Worm (Caenorhabditis elegans): ENCODE measurements around the gene srw-14.

Gene srw-14

DNA sequence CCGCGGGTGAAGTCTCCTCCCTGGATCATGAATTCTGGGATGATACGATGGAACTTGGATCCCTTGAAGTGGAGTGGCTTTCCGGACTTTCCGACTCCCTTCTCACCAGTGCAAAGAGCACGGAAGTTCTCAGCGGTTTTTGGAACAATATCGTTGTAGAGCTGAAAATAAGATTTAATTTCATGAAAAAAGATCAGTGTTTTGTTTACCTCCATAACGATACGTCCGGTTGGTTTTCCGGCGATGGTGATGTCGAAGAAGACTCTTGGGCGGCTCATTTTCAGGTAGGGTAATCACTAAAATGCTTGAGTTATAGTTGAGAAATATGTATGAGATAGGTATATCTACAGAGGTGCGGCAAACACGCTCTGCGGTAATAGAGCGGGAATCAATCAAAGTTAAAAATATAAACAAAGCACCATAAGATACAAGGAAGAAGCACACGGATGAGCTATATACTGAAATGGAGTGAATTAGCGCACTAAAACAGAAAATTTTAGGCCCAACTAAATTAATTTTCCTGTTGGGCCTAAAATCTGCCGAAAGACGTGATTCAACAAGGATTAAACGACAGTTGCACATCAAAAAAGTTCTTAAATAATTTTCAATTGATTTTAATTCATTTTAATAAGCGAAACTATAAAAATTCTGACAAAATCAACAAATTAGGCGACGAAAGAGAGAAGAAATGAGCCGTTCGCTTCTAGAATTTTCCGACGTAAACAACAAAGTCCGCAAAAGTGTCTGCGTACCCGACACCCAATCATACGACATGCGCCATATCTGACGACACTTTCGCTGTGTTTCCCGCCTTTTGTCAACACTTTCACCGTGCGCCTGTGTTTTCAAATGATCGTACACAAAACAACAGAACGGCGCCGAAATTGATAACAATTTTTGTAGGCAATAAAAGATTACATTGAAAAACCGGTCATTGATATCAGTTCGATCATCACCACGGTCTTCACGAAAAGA is 38.4 kb upstream of the srw-14 start, which contains the start of the genes cyn-7 and bath-36 (continued):
- TF ChIP-seq F26F4.8 (GFP tag; conservative IDR thresholded peaks at IDR 0.05) (no peak), fkh-10 (GFP tag; optimal IDR thresholded peaks at IDR 0.05) (peak; percentile 37), daf-12 (tag; optimal IDR thresholded peaks at IDR 0.05) (no peak), dmd-9 (GFP tag; IDR thresholded peaks at IDR 0.05) (no peak), lir-3 (tag; optimal IDR thresholded peaks at IDR 0.05) (no peak), nhr-102 (tag; optimal IDR thresholded peaks at IDR 0.05) (peak; percentile 77), nhr-41 (GFP tag; IDR thresholded peaks at IDR 0.05) (no peak), jun-1 (tag; optimal IDR thresholded peaks at IDR 0.05) (no peak), mes-2 (tag; optimal IDR thresholded peaks at IDR 0.05; ENCODE audit: poor library complexity, severe bottlenecking) (peak; percentile 75), daf-19 (GFP tag; conservative IDR thresholded peaks at IDR 0.05) (no peak), dve-1 (tag; optimal IDR thresholded peaks at IDR 0.05; ENCODE audit: insufficient read depth) (peak; percentile 93), mxl-2 (GFP tag; conservative IDR thresholded peaks at IDR 0.05) (no peak), lsy-2 (tag; optimal IDR thresholded peaks at IDR 0.05) (peak in 1 of 2 experiments; percentile 75), zfp-3 (GFP tag; conservative IDR thresholded peaks at IDR 0.05) (peak; percentile 62; the same call in 1 of the 2 replicates), hlh-11 (tag; optimal IDR thresholded peaks at IDR 0.05) (peak; percentile 94), lin-38 (GFP tag; IDR thresholded peaks at IDR 0.05) (peak; percentile 88), egl-43 (GFP tag; IDR thresholded peaks at IDR 0.05) (no peak), F44E2.7 (GFP tag; IDR thresholded peaks at IDR 0.05) (no peak), arid-1 (GFP tag; conservative IDR thresholded peaks at IDR 0.05) (0 out of 2 replicates have a peak, but pooled peaks have one; percentile 28), ceh-62 (tag; optimal IDR thresholded peaks at IDR 0.05) (no peak), mxl-3 (GFP tag; optimal IDR thresholded peaks at IDR 0.05) (peak; percentile 78), Y5F2A.4 (GFP tag; optimal IDR thresholded peaks at IDR 0.05) (no peak), mdl-1 (tag; optimal IDR thresholded peaks at IDR 0.05) (peak in 1 of 2 experiments; percentile 55), set-16 (GFP tag; IDR thresholded peaks at IDR 0.05) (no peak), madf-9 (GFP tag; conservative IDR thresholded peaks at IDR 0.05) (no peak), nhr-111 (GFP tag; optimal IDR thresholded peaks at IDR 0.05) (no peak), nhr-25 (tag; optimal IDR thresholded peaks at IDR 0.05; ENCODE audit: borderline replicate concordance, insufficient read depth) (peak; percentile 33), lin-15B (tag; optimal IDR thresholded peaks at IDR 0.05) (no peak), ceh-82 (tag; optimal IDR thresholded peaks at IDR 0.05) (no peak), nhr-48 (tag; optimal IDR thresholded peaks at IDR 0.05) (peak; percentile 75), nhr-28 (tag; optimal IDR thresholded peaks at IDR 0.05) (peak; percentile 97), ctbp-1 (GFP tag; IDR thresholded peaks at IDR 0.05) (no peak), ztf-11 (tag; optimal IDR thresholded peaks at IDR 0.05) (no peak), spr-3 (GFP tag; optimal IDR thresholded peaks at IDR 0.05) (no peak), duxl-1 (tag; optimal IDR thresholded peaks at IDR 0.05; ENCODE audit: poor library complexity) (peak; percentile 37), dmd-8 (GFP tag; IDR thresholded peaks at IDR 0.05) (no peak), F49E8.2 (tag; optimal IDR thresholded peaks at IDR 0.05; ENCODE audit: borderline replicate concordance) (no peak), skn-1 (tag; optimal IDR thresholded peaks at IDR 0.05) (no peak), ztf-7 (tag; optimal IDR thresholded peaks at IDR 0.05) (peak; percentile 48), nhr-42 (GFP tag; IDR thresholded peaks at IDR 0.05) (0 out of 2 replicates have a peak, but pooled peaks have one; percentile 39), dmd-6 (GFP tag; IDR thresholded peaks at IDR 0.05) (peak; percentile 75), snpc-4 (tag; optimal IDR thresholded peaks at IDR 0.05) (no peak), hlh-30 (tag; optimal IDR thresholded peaks at IDR 0.05; ENCODE audit: insufficient read depth) (peak; percentile 20), zip-2 (tag; optimal IDR thresholded peaks at IDR 0.05) (peak; percentile 18), egl-27 (tag; optimal IDR thresholded peaks at IDR 0.05) (no peak), lin-1 (GFP tag; IDR thresholded peaks at IDR 0.05) (no peak), lim-7 (GFP tag; IDR thresholded peaks at IDR 0.05) (no peak), gei-8 (GFP tag; optimal IDR thresholded peaks at IDR 0.05) (no peak)
